Worm (Caenorhabditis elegans) whole organism, young adult: ENCODE results near the gene hum-5.

Source experiments
- B0019.2 ChIP-seq: fragments of 200-800 bp; sonication (Bioruptor generic); conservative IDR thresholded peaks from 2 replicates; pipeline ENCODE4 v1.3.6; 2022; ENCODE audit warnings: missing genetic modification reagents, missing genetic modification characterization, missing compliant biosample characterization
- F10E7.11 ChIP-seq: sonication (generic microtip); optimal IDR thresholded peaks from 2 replicates; lab custom pipeline; 2017; ENCODE audit warnings: mild to moderate bottlenecking, missing genetic modification characterization, moderate library complexity, missing compliant biosample characterization
- T07F8.4 ChIP-seq: sonication (generic microtip); optimal IDR thresholded peaks from 2 replicates; lab custom pipeline; 2016; ENCODE audit warnings: mild to moderate bottlenecking, missing genetic modification characterization, moderate library complexity, missing compliant biosample characterization
- Y56A3A.18 ChIP-seq: fragments of 200-800 bp; sonication (Bioruptor generic); IDR thresholded peaks from 2 replicates; pipeline ENCODE4 v1.3.6; 2022; ENCODE audit warnings: missing genetic modification reagents, missing genetic modification characterization, missing compliant biosample characterization
- Y95B8A.8 ChIP-seq: fragments of 200-800 bp; sonication (Bioruptor generic); IDR thresholded peaks from 2 replicates; pipeline ENCODE4 v1.3.6; 2022; ENCODE audit warnings: missing genetic modification reagents, missing genetic modification characterization, missing compliant biosample characterization
- ZK185.1 ChIP-seq: sonication (generic microtip); optimal IDR thresholded peaks from 2 replicates; lab custom pipeline; 2016; ENCODE audit warnings: mild to moderate bottlenecking, missing genetic modification characterization, missing compliant biosample characterization; ENCODE audit not compliant: poor library complexity, severe bottlenecking
- akir-1 ChIP-seq: fragments of 200-800 bp; sonication (Bioruptor generic); optimal IDR thresholded peaks from 2 replicates; lab custom pipeline; 2018; ENCODE audit warnings: mild to moderate bottlenecking, missing genetic modification characterization, moderate library complexity, missing compliant biosample characterization
- ama-1 ChIP-seq, 3 experiments: fragments of 150-350 bp in 1 of 3; sonication (generic microtip) in 2 of 3; optimal IDR thresholded peaks; 2 replicates each; lab custom pipeline; 2014 to 2018; ENCODE audit warnings: missing biosample characterization in 2 of 3, missing genetic modification characterization in 2 of 3, missing genetic modification reagents in 2 of 3
- aptf-2 ChIP-seq: fragments of 200-800 bp; sonication (Bioruptor generic); conservative IDR thresholded peaks from 2 replicates; pipeline ENCODE4 v1.3.6; 2022; ENCODE audit warnings: missing genetic modification reagents, missing genetic modification characterization, missing compliant biosample characterization
- attf-6 ChIP-seq: fragments of 200-800 bp; sonication (Bioruptor generic); IDR thresholded peaks from 2 replicates; pipeline ENCODE4 v1.3.6; 2022; ENCODE audit warnings: missing genetic modification reagents, missing genetic modification characterization, missing compliant biosample characterization
- bed-1 ChIP-seq: fragments of 200-800 bp; sonication (Bioruptor generic); IDR thresholded peaks from 2 replicates; pipeline ENCODE4 v1.3.6; 2022; ENCODE audit warnings: missing genetic modification reagents, missing genetic modification characterization, missing compliant biosample characterization
- bed-2 ChIP-seq: fragments of 200-800 bp; sonication (Bioruptor generic); IDR thresholded peaks from 2 replicates; pipeline ENCODE4 v1.3.6; 2022; ENCODE audit warnings: missing genetic modification reagents, missing genetic modification characterization, missing compliant biosample characterization
- chd-7 ChIP-seq: sonication (generic microtip); optimal IDR thresholded peaks from 2 replicates; lab custom pipeline; 2016; ENCODE audit warnings: mild to moderate bottlenecking, missing genetic modification characterization, moderate library complexity, missing compliant biosample characterization
- dpff-1 ChIP-seq: sonication (generic microtip); optimal IDR thresholded peaks from 2 replicates; lab custom pipeline; 2017; ENCODE audit warnings: mild to moderate bottlenecking, missing genetic modification characterization, missing compliant biosample characterization
- efl-1 ChIP-seq: fragments of 150-350 bp; optimal IDR thresholded peaks from 2 replicates; lab custom pipeline; 2014; ENCODE audit warnings: missing biosample characterization, missing genetic modification reagents, missing genetic modification characterization
- egl-44 ChIP-seq: fragments of 200-800 bp; sonication (Bioruptor generic); IDR thresholded peaks from 2 replicates; pipeline ENCODE4 v1.3.6; 2022; ENCODE audit warnings: missing genetic modification reagents, missing genetic modification characterization, missing compliant biosample characterization
- ets-4 ChIP-seq: fragments of 200-800 bp; sonication (Bioruptor generic); optimal IDR thresholded peaks from 2 replicates; lab custom pipeline; 2018; ENCODE audit warnings: mild to moderate bottlenecking, missing genetic modification characterization, missing compliant biosample characterization
- fkh-3 ChIP-seq: sonication (generic microtip); optimal IDR thresholded peaks from 2 replicates; lab custom pipeline; 2016; ENCODE audit warnings: mild to moderate bottlenecking, missing genetic modification characterization, missing compliant biosample characterization
- hlh-12 ChIP-seq: sonication (generic microtip); optimal IDR thresholded peaks from 2 replicates; lab custom pipeline; 2016; ENCODE audit warnings: missing genetic modification characterization, missing compliant biosample characterization
- hmg-1.2 ChIP-seq: fragments of 200-800 bp; sonication (Bioruptor generic); IDR thresholded peaks from 2 replicates; pipeline ENCODE4 v1.3.6; 2022; ENCODE audit warnings: missing genetic modification reagents, missing genetic modification characterization, missing compliant biosample characterization
- hsf-1 ChIP-seq: fragments of 200-800 bp; sonication (Bioruptor generic); IDR thresholded peaks from 2 replicates; pipeline ENCODE4 v1.3.6; 2022; ENCODE audit warnings: missing genetic modification reagents, missing genetic modification characterization, missing compliant biosample characterization
- lag-1 ChIP-seq: fragments of 200-800 bp; sonication (Bioruptor generic); IDR thresholded peaks from 2 replicates; pipeline ENCODE4 v1.3.6; 2022; ENCODE audit warnings: missing genetic modification reagents, missing genetic modification characterization, missing compliant biosample characterization
- lin-26 ChIP-seq: fragments of 200-800 bp; sonication (Bioruptor generic); IDR thresholded peaks from 2 replicates; pipeline ENCODE4 v1.3.6; 2022; ENCODE audit warnings: missing genetic modification reagents, missing genetic modification characterization, missing compliant biosample characterization
- lin-35 ChIP-seq, 3 experiments: fragments of 150-350 bp in 2 of 3; sonication (generic microtip) in 1 of 3; optimal IDR thresholded peaks; 2 replicates each; lab custom pipeline; 2014 to 2018; ENCODE audit warnings: missing biosample characterization in 3 of 3, missing genetic modification characterization in 3 of 3, missing genetic modification reagents in 3 of 3
- lin-40 ChIP-seq: sonication (generic microtip); optimal IDR thresholded peaks from 2 replicates; lab custom pipeline; 2016; ENCODE audit warnings: missing genetic modification characterization, mild to moderate bottlenecking, missing compliant biosample characterization, missing genotype, missing genetic modification reagents
- lir-1 ChIP-seq: fragments of 200-800 bp; sonication (Bioruptor generic); conservative IDR thresholded peaks from 2 replicates; pipeline ENCODE4 v1.3.6; 2022; ENCODE audit warnings: missing genetic modification reagents, missing genetic modification characterization, missing compliant biosample characterization
- madf-10 ChIP-seq: sonication (generic microtip); optimal IDR thresholded peaks from 2 replicates; lab custom pipeline; 2016; ENCODE audit warnings: mild to moderate bottlenecking, missing genetic modification characterization, missing compliant biosample characterization
- madf-3 ChIP-seq: fragments of 200-800 bp; sonication (Bioruptor generic); IDR thresholded peaks from 2 replicates; pipeline ENCODE4 v1.3.6; 2022; ENCODE audit warnings: missing genetic modification reagents, missing genetic modification characterization, missing compliant biosample characterization
- madf-6 ChIP-seq: fragments of 200-800 bp; sonication (Bioruptor generic); IDR thresholded peaks from 2 replicates; pipeline ENCODE4 v1.3.6; 2022; ENCODE audit warnings: missing genetic modification reagents, missing genetic modification characterization, missing compliant biosample characterization
- madf-8 ChIP-seq: fragments of 200-800 bp; sonication (Bioruptor generic); conservative IDR thresholded peaks from 2 replicates; pipeline ENCODE4 v1.3.6; 2022; ENCODE audit warnings: missing genetic modification reagents, missing genetic modification characterization, missing compliant biosample characterization
- mcd-1 ChIP-seq: fragments of 200-800 bp; sonication (Bioruptor generic); IDR thresholded peaks from 2 replicates; pipeline ENCODE4 v1.3.6; 2022; ENCODE audit warnings: missing genetic modification reagents, missing genetic modification characterization, missing compliant biosample characterization
- mes-4 ChIP-seq: sonication (generic microtip); optimal IDR thresholded peaks from 2 replicates; lab custom pipeline; 2016; ENCODE audit warnings: missing genotype, missing genetic modification characterization, missing compliant biosample characterization
- nfyb-1 ChIP-seq: fragments of 200-800 bp; sonication (Bioruptor generic); IDR thresholded peaks from 2 replicates; pipeline ENCODE4 v1.3.6; 2022; ENCODE audit warnings: missing genetic modification reagents, missing genetic modification characterization, missing compliant biosample characterization
- nhr-90 ChIP-seq: sonication (generic microtip); optimal IDR thresholded peaks from 2 replicates; lab custom pipeline; 2016; ENCODE audit warnings: missing genotype, mild to moderate bottlenecking, missing genetic modification characterization, missing compliant biosample characterization
- pbrm-1 ChIP-seq: fragments of 200-800 bp; sonication (Bioruptor generic); IDR thresholded peaks from 2 replicates; pipeline ENCODE4 v1.3.6; 2022; ENCODE audit warnings: missing genetic modification reagents, missing genetic modification characterization, missing compliant biosample characterization
- rcor-1 ChIP-seq: fragments of 200-800 bp; sonication (Bioruptor generic); IDR thresholded peaks from 2 replicates; pipeline ENCODE4 v1.3.6; 2022; ENCODE audit warnings: missing genetic modification reagents, missing genetic modification characterization, missing compliant biosample characterization
- snpc-1.1 ChIP-seq: sonication (generic microtip); optimal IDR thresholded peaks from 2 replicates; lab custom pipeline; 2017; ENCODE audit warnings: missing genetic modification characterization, mild to moderate bottlenecking, missing compliant biosample characterization, antibody characterized with exemption, moderate library complexity, missing genotype, missing genetic modification reagents; ENCODE audit not compliant: insufficient read depth
- snpc-4 ChIP-seq, 5 experiments: fragments of 150-350 bp in 1 of 5; sonication (generic microtip) in 4 of 5; optimal IDR thresholded peaks; 2 replicates each; lab custom pipeline; 2014 to 2018; ENCODE audit warnings: missing genetic modification characterization in 5 of 5, missing biosample characterization in 3 of 5, antibody characterized with exemption in 2 of 5, mild to moderate bottlenecking in 2 of 5, missing compliant biosample characterization in 2 of 5, missing genotype in 2 of 5, moderate library complexity in 2 of 5, missing genetic modification reagents in 1 of 5
- sptf-2 ChIP-seq: fragments of 200-800 bp; sonication (Bioruptor generic); optimal IDR thresholded peaks from 2 replicates; lab custom pipeline; 2018; ENCODE audit warnings: mild to moderate bottlenecking, missing genetic modification characterization, missing compliant biosample characterization
- unc-62 ChIP-seq: fragments of 150-350 bp; optimal IDR thresholded peaks from 2 replicates; lab custom pipeline; 2014; ENCODE audit warnings: missing biosample characterization, missing genetic modification reagents, missing genetic modification characterization
- zfh-2 ChIP-seq: fragments of 200-800 bp; sonication (Bioruptor generic); conservative IDR thresholded peaks from 2 replicates; pipeline ENCODE4 v1.3.6; 2022; ENCODE audit warnings: missing genetic modification reagents, missing genetic modification characterization, missing compliant biosample characterization
- ztf-26 ChIP-seq: sonication (generic microtip); optimal IDR thresholded peaks from 2 replicates; lab custom pipeline; 2017; ENCODE audit warnings: missing genetic modification characterization, missing compliant biosample characterization

Gene hum-5

DNA sequence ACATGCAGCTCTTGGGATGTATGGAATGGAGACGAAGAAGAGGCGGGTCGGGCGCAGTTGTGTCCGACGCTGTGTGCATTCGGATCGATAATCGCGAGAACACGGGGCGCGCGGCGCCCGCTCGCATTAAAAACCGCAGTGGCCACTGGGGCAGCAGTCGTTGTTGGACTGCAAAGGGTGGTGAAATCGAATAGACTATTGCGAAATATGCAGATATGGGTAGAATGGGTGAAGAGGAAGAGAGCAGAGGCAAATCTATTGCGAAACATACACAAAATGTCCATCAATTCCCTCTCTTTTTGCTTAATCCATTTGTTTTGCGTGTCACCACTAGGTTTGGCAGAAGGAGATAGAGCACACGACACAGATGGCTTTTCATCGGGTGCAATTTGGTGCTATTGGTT is 18.5 kb downstream of the hum-5 start (continued):
- TF ChIP-seq egl-44 (GFP tag; lab: Robert Waterston, UW) = no peak
- TF ChIP-seq nfyb-1 = peak; percentile 76
- TF ChIP-seq ets-4 (GFP tag; lab: Kevin White, UChicago) = no peak
- no peak for TF ChIP-seq ztf-26 (tag; lab: Kevin White, UChicago)
- TF ChIP-seq unc-62 (GFP tag; lab: Kevin White, UChicago) = peak; percentile 76
- TF ChIP-seq hmg-1.2 (GFP tag; lab: Robert Waterston, UW) = peak; percentile 30
- TF ChIP-seq lin-26 (GFP tag; lab: Robert Waterston, UW) = 0 out of 2 replicates have a peak, but pooled peaks have one; percentile 30
- peak in 1 of 3 experiments; percentile 55 for TF ChIP-seq lin-35 (GFP tag; optimal IDR thresholded peaks at IDR 0.05; lab: Kevin White, UChicago)
- TF ChIP-seq mcd-1 (GFP tag; lab: Robert Waterston, UW) = peak; percentile 31; the same call in 1 of the 2 replicates
- no peak for TF ChIP-seq snpc-1.1
- peak; percentile 7 for TF ChIP-seq nhr-90 (tag; lab: Kevin White, UChicago)
- TF ChIP-seq F10E7.11 (tag; lab: Kevin White, UChicago) = no peak
- peak; percentile 78 for TF ChIP-seq madf-10 (tag; lab: Kevin White, UChicago)
- TF ChIP-seq ama-1 (optimal IDR thresholded peaks at IDR 0.05; lab: Kevin White, UChicago) = peak; percentile 41
- no peak for TF ChIP-seq ama-1 (GFP tag; optimal IDR thresholded peaks at IDR 0.05; lab: Kevin White, UChicago)
- peak; percentile 17 for TF ChIP-seq snpc-4 (GFP tag; optimal IDR thresholded peaks at IDR 0.05; lab: Kevin White, UChicago)
- TF ChIP-seq snpc-4 (tag; optimal IDR thresholded peaks at IDR 0.05; lab: Kevin White, UChicago) = peak in 3 of 4 experiments; percentile 27 to 61 (median 41)
- TF ChIP-seq pbrm-1 (GFP tag; lab: Robert Waterston, UW) = peak; percentile 53; the same call in 1 of the 2 replicates

- TF ChIP-seq madf-3 (0 out of 2 replicates have a peak, but pooled peaks have one; percentile 14), Y56A3A.18 (no peak), fkh-3 (tag; lab: Kevin White, UChicago) (no peak), egl-44 (GFP tag; lab: Robert Waterston, UW) (no peak)
These were observed 19.1 kb downstream of the hum-5 start, which contains the start of gene tbb-2 for ce11 chrIII:4017527-4017926. Gene tbb-2 (minus strand): TSS chrIII:4017627.

DNA sequence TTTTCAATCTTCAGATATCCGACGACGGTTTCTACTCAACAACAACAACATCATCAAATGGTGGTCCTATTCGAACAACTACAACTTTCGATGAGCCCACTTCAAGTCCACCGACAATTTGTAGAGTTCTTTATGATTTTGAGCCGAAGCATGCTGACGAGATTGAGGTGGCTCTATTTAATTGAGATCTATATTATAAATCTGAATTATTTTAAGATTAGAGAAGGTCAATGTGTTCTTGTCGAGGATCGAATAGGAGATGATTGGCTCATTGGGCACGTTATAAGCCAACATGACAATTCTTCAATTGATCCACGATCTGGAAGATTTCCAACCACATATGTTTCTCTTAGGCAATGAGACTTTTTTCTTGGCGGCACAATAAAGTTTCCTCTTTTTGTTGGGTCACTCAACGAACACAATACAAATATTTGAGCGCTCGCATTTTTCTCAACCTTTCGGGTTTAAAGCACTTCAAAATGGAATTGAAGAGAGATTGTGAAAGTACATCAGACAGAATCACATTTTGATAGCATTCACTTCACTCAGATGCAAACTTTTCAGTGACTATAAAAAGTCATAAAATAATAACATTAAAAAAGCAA is 21.2 kb downstream of the hum-5 start:
- TF ChIP-seq bed-1 = 0 out of 2 replicates have a peak, but pooled peaks have one; percentile 63
- peak; percentile 86 for TF ChIP-seq hsf-1
- peak; percentile 75 for TF ChIP-seq efl-1 (GFP tag; lab: Kevin White, UChicago)
- TF ChIP-seq madf-6 (GFP tag; lab: Robert Waterston, UW) = peak; percentile 79
- TF ChIP-seq rcor-1 (GFP tag; lab: Robert Waterston, UW) = peak; percentile 53
- no peak for TF ChIP-seq lir-1
- TF ChIP-seq aptf-2 (GFP tag; lab: Robert Waterston, UW) = peak; percentile 63; the same call in 1 of the 2 replicates
- TF ChIP-seq lag-1 = no peak
- TF ChIP-seq ama-1 (optimal IDR thresholded peaks at IDR 0.05; lab: Kevin White, UChicago) = no peak
- peak in 1 of 2 experiments; percentile 88 for TF ChIP-seq ama-1 (GFP tag; optimal IDR thresholded peaks at IDR 0.05; lab: Kevin White, UChicago)
- no peak for TF ChIP-seq ZK185.1 (tag; lab: Kevin White, UChicago)
- no peak for TF ChIP-seq bed-2 (GFP tag; lab: Robert Waterston, UW)
- TF ChIP-seq akir-1 = no peak
- TF ChIP-seq Y95B8A.8 (GFP tag; lab: Robert Waterston, UW) = peak; percentile 86
- TF ChIP-seq hlh-12 (tag; lab: Kevin White, UChicago) = no peak
- TF ChIP-seq attf-6 (GFP tag; lab: Robert Waterston, UW) = peak; percentile 82
- TF ChIP-seq chd-7 (tag; lab: Kevin White, UChicago) = peak; percentile 83
- no peak; the same call in 1 of the 2 replicates for TF ChIP-seq hmg-1.2 (GFP tag; lab: Robert Waterston, UW)
- no peak for TF ChIP-seq madf-10 (tag; lab: Kevin White, UChicago)
- TF ChIP-seq dpff-1 = no peak
- TF ChIP-seq lin-26 (GFP tag; lab: Robert Waterston, UW) = peak; percentile 81
- TF ChIP-seq madf-8 (GFP tag; lab: Robert Waterston, UW) = peak; percentile 59
- peak; percentile 54 for TF ChIP-seq lin-40
- no peak for TF ChIP-seq mes-4 (tag; lab: Kevin White, UChicago)
- no peak for TF ChIP-seq zfh-2 (GFP tag; lab: Robert Waterston, UW)
- TF ChIP-seq T07F8.4 (tag; lab: Kevin White, UChicago) = no peak
- TF ChIP-seq sptf-2 (GFP tag; lab: Kevin White, UChicago) = no peak
- 0 out of 2 replicates have a peak, but pooled peaks have one; percentile 50 for TF ChIP-seq B0019.2
